Fruit fly (Drosophila melanogaster) whole organism, embryonic: ENCODE measurements around the gene beta4GalNAcTB.

Experiments
- Bgb ChIP-seq: fragments of 200-800 bp; sonication (Bioruptor generic); IDR thresholded peaks from 2 replicates; pipeline ENCODE4 v1.3.6; 2022; ENCODE audit warnings: missing biosample characterization, missing genetic modification characterization; ENCODE audit not compliant: partially characterized antibody
- CG10321 ChIP-seq: fragments of 200-800 bp; sonication (Bioruptor generic); IDR thresholded peaks from 2 replicates; pipeline ENCODE4 v1.3.6; 2022; ENCODE audit warnings: missing biosample characterization, missing genetic modification characterization
- CG17829 ChIP-seq: fragments of 200-800 bp; optimal IDR thresholded peaks from 2 replicates; lab custom pipeline; 2019; ENCODE audit warnings: missing biosample characterization, mild to moderate bottlenecking, missing genetic modification characterization, moderate library complexity
- CG18619 ChIP-seq: fragments of 200-800 bp; sonication (Bioruptor generic); optimal IDR thresholded peaks from 3 replicates; lab custom pipeline; 2017; ENCODE audit warnings: missing biosample characterization, mild to moderate bottlenecking, missing genetic modification characterization
- CG30431 ChIP-seq: fragments of 200-800 bp; sonication (Bioruptor generic); optimal IDR thresholded peaks from 2 replicates; lab custom pipeline; 2017; ENCODE audit warnings: missing biosample characterization, missing genetic modification characterization
- CG31365 ChIP-seq: fragments of 200-800 bp; sonication (Bioruptor generic); optimal IDR thresholded peaks from 2 replicates; lab custom pipeline; 2018; ENCODE audit warnings: missing biosample characterization, mild to moderate bottlenecking, missing genetic modification characterization
- CG34224 ChIP-seq: fragments of 200-800 bp; sonication (Bioruptor generic); IDR thresholded peaks from 3 replicates; pipeline ENCODE4 v1.3.6; 2022; ENCODE audit warnings: missing biosample characterization, missing genetic modification characterization; ENCODE audit not compliant: partially characterized antibody
- CG34376 ChIP-seq: fragments of 200-800 bp; sonication (Bioruptor generic); optimal IDR thresholded peaks from 2 replicates; lab custom pipeline; 2018; ENCODE audit warnings: missing biosample characterization, mild to moderate bottlenecking, missing genetic modification characterization
- CG4820 ChIP-seq: fragments of 200-800 bp; sonication (Bioruptor generic); optimal IDR thresholded peaks from 3 replicates; lab custom pipeline; 2016; ENCODE audit warnings: missing biosample characterization, missing genetic modification characterization
- CG5180 ChIP-seq: fragments of 200-800 bp; sonication (Bioruptor generic); optimal IDR thresholded peaks from 3 replicates; lab custom pipeline; 2017; ENCODE audit warnings: missing biosample characterization, missing genetic modification characterization, mild to moderate bottlenecking, moderate library complexity, missing genetic modification reagents
- CG6254 ChIP-seq: fragments of 200-800 bp; sonication (Bioruptor generic); optimal IDR thresholded peaks from 3 replicates; lab custom pipeline; 2017; ENCODE audit warnings: mild to moderate bottlenecking, missing biosample characterization, missing genetic modification reagents, missing genetic modification characterization
- CG6765 ChIP-seq: fragments of 200-800 bp; sonication (Bioruptor generic); optimal IDR thresholded peaks from 3 replicates; lab custom pipeline; 2017; ENCODE audit warnings: missing biosample characterization, mild to moderate bottlenecking, missing genetic modification characterization
- CG6813 ChIP-seq: fragments of 200-800 bp; sonication (Bioruptor generic); optimal IDR thresholded peaks from 2 replicates; lab custom pipeline; 2017; ENCODE audit warnings: missing biosample characterization, missing genetic modification characterization, mild to moderate bottlenecking, moderate library complexity, missing genetic modification reagents
- CG7271 ChIP-seq: fragments of 200-800 bp; sonication (Bioruptor generic); optimal IDR thresholded peaks from 2 replicates; lab custom pipeline; 2018; ENCODE audit warnings: missing biosample characterization, mild to moderate bottlenecking, missing genetic modification characterization, moderate library complexity
- CG8359 ChIP-seq: fragments of 200-800 bp; sonication (Bioruptor generic); optimal IDR thresholded peaks from 2 replicates; lab custom pipeline; 2017; ENCODE audit warnings: missing biosample characterization, mild to moderate bottlenecking, missing genetic modification characterization, borderline replicate concordance
- CG9215 ChIP-seq: fragments of 200-800 bp; sonication (Bioruptor generic); IDR thresholded peaks from 2 replicates; pipeline ENCODE4 v1.3.6; 2022; ENCODE audit warnings: missing biosample characterization, missing genetic modification characterization
- CG9876 ChIP-seq: fragments of 200-800 bp; sonication (Bioruptor generic); optimal IDR thresholded peaks from 2 replicates; lab custom pipeline; 2016; ENCODE audit warnings: missing biosample characterization, missing genetic modification characterization
- Dll ChIP-seq: fragments of 200-800 bp; sonication (Bioruptor generic); IDR thresholded peaks from 4 replicates; pipeline ENCODE4 v1.3.6; 2022; ENCODE audit warnings: missing biosample characterization, missing genetic modification characterization; ENCODE audit not compliant: partially characterized antibody
- HLH3B ChIP-seq: fragments of 200-800 bp; sonication (Bioruptor generic); IDR thresholded peaks from 2 replicates; pipeline ENCODE4 v1.3.6; 2022; ENCODE audit warnings: missing biosample characterization, missing genetic modification characterization
- Hey ChIP-seq: fragments of 200-800 bp; sonication (Bioruptor generic); optimal IDR thresholded peaks from 3 replicates; lab custom pipeline; 2018; ENCODE audit warnings: missing biosample characterization, mild to moderate bottlenecking, missing genetic modification characterization
- Hmr ChIP-seq: fragments of 200-800 bp; sonication (Bioruptor generic); optimal IDR thresholded peaks from 3 replicates; lab custom pipeline; 2017; ENCODE audit warnings: mild to moderate bottlenecking, missing biosample characterization, missing genetic modification reagents, missing genetic modification characterization
- MESR4 ChIP-seq: fragments of 200-800 bp; sonication (Bioruptor generic); optimal IDR thresholded peaks from 2 replicates; lab custom pipeline; 2018; ENCODE audit warnings: missing biosample characterization, mild to moderate bottlenecking, missing genetic modification characterization, moderate library complexity
- Meics ChIP-seq: fragments of 200-800 bp; sonication (Bioruptor generic); optimal IDR thresholded peaks from 2 replicates; lab custom pipeline; 2017; ENCODE audit warnings: missing biosample characterization, mild to moderate bottlenecking, missing genetic modification characterization
- NFAT ChIP-seq: fragments of 200-800 bp; sonication (Bioruptor generic); IDR thresholded peaks from 2 replicates; pipeline ENCODE4 v1.3.6; 2022; ENCODE audit warnings: missing biosample characterization, missing genetic modification characterization
- Nf-YB ChIP-seq: fragments of 200-800 bp; sonication (Bioruptor generic); optimal IDR thresholded peaks from 3 replicates; lab custom pipeline; 2019; ENCODE audit warnings: missing biosample characterization, mild to moderate bottlenecking, missing genetic modification characterization, moderate library complexity
- NfI ChIP-seq: fragments of 200-800 bp; sonication (Bioruptor generic); optimal IDR thresholded peaks from 3 replicates; lab custom pipeline; 2018; ENCODE audit warnings: missing biosample characterization, mild to moderate bottlenecking, missing genetic modification characterization, moderate library complexity
- Oli ChIP-seq: fragments of 200-800 bp; sonication (Bioruptor generic); optimal IDR thresholded peaks from 2 replicates; lab custom pipeline; 2018; ENCODE audit warnings: missing biosample characterization, mild to moderate bottlenecking, missing genetic modification characterization, moderate library complexity
- Six4 ChIP-seq: fragments of 200-800 bp; sonication (Bioruptor generic); optimal IDR thresholded peaks from 2 replicates; lab custom pipeline; 2016; ENCODE audit warnings: missing biosample characterization, missing genetic modification characterization
- Spps ChIP-seq: fragments of 200-800 bp; sonication (Bioruptor generic); optimal IDR thresholded peaks from 2 replicates; lab custom pipeline; 2018; ENCODE audit warnings: missing biosample characterization, mild to moderate bottlenecking, missing genetic modification characterization
- Taf1 ChIP-seq: fragments of 200-800 bp; sonication (Bioruptor generic); IDR thresholded peaks from 2 replicates; pipeline ENCODE4 v1.3.6; 2022; ENCODE audit warnings: missing biosample characterization, missing genetic modification characterization
- bbx ChIP-seq: fragments of 200-800 bp; sonication (Bioruptor generic); IDR thresholded peaks from 2 replicates; pipeline ENCODE4 v1.3.6; 2022; ENCODE audit warnings: missing biosample characterization, missing genetic modification characterization; ENCODE audit not compliant: partially characterized antibody
- bcd ChIP-seq: fragments of 200-800 bp; sonication (Bioruptor generic); optimal IDR thresholded peaks from 2 replicates; lab custom pipeline; 2017; ENCODE audit warnings: missing biosample characterization, mild to moderate bottlenecking, missing genetic modification characterization
- corto ChIP-seq: fragments of 200-800 bp; sonication (Bioruptor generic); optimal IDR thresholded peaks from 2 replicates; lab custom pipeline; 2016; ENCODE audit warnings: missing biosample characterization, mild to moderate bottlenecking, missing genetic modification characterization, moderate library complexity
- dmrt99B ChIP-seq: fragments of 200-800 bp; sonication (Bioruptor generic); optimal IDR thresholded peaks from 2 replicates; lab custom pipeline; 2018; ENCODE audit warnings: missing biosample characterization, mild to moderate bottlenecking, missing genetic modification characterization, moderate library complexity
- dpn ChIP-seq, 2 experiments: fragments of 200-800 bp; sonication (Bioruptor generic); optimal IDR thresholded peaks; 3 replicates each; lab custom pipeline; 2016; ENCODE audit warnings: missing biosample characterization in 2 of 2, missing genetic modification characterization in 2 of 2
- fd3F ChIP-seq: fragments of 200-800 bp; sonication (Bioruptor generic); optimal IDR thresholded peaks from 2 replicates; lab custom pipeline; 2018; ENCODE audit warnings: missing biosample characterization, mild to moderate bottlenecking, missing genetic modification characterization, moderate library complexity
- ftz-f1 ChIP-seq: fragments of 200-800 bp; sonication (Bioruptor generic); optimal IDR thresholded peaks from 2 replicates; lab custom pipeline; 2016; ENCODE audit warnings: missing biosample characterization, missing genetic modification characterization
- gem ChIP-seq: fragments of 200-800 bp; sonication (Bioruptor generic); optimal IDR thresholded peaks from 2 replicates; lab custom pipeline; 2019; ENCODE audit warnings: missing biosample characterization, mild to moderate bottlenecking, missing genetic modification characterization, moderate library complexity
- luna ChIP-seq: fragments of 200-800 bp; sonication (Bioruptor generic); optimal IDR thresholded peaks from 2 replicates; lab custom pipeline; 2016; ENCODE audit warnings: missing biosample characterization, missing genetic modification characterization
- org-1 ChIP-seq: fragments of 200-800 bp; sonication (Bioruptor generic); optimal IDR thresholded peaks from 2 replicates; lab custom pipeline; 2017; ENCODE audit warnings: missing biosample characterization, missing genetic modification characterization
- prd ChIP-seq, 3 experiments: fragments of >200 bp in 2 of 3; fragments of 200-800 bp in 1 of 3; sonication (Bioruptor generic) in 1 of 3; optimal IDR thresholded peaks in 2 of 3; IDR thresholded peaks in 1 of 3; 2 replicates in 2 of 3; 3 replicates in 1 of 3; pipeline versions ENCODE4 v1.3.6 to Lab custom; 2017 to 2022; ENCODE audit warnings: missing biosample characterization in 1 of 3, missing genetic modification characterization in 1 of 3
- pzg ChIP-seq: fragments of 200-800 bp; sonication (Bioruptor generic); optimal IDR thresholded peaks from 3 replicates; lab custom pipeline; 2018; ENCODE audit warnings: missing biosample characterization, mild to moderate bottlenecking, missing genetic modification characterization, moderate library complexity
- sima ChIP-seq: fragments of 200-800 bp; sonication (Bioruptor generic); optimal IDR thresholded peaks from 2 replicates; lab custom pipeline; 2016; ENCODE audit warnings: missing biosample characterization, missing genetic modification characterization
- sob ChIP-seq: fragments of 200-800 bp; sonication (Bioruptor generic); IDR thresholded peaks from 2 replicates; pipeline ENCODE4 v1.3.6; 2022; ENCODE audit warnings: missing biosample characterization, missing genetic modification characterization
- tll ChIP-seq, 2 experiments: fragments of 200-800 bp in 1 of 2; fragments of >200 bp in 1 of 2; sonication (Bioruptor generic) in 1 of 2; optimal IDR thresholded peaks; 2 replicates each; lab custom pipeline; 2017 to 2019; ENCODE audit warnings: missing biosample characterization in 2 of 2, missing genetic modification characterization in 2 of 2, mild to moderate bottlenecking in 1 of 2, moderate library complexity in 1 of 2
- trh ChIP-seq: fragments of 200-800 bp; sonication (Bioruptor generic); optimal IDR thresholded peaks from 2 replicates; lab custom pipeline; 2016; ENCODE audit warnings: missing biosample characterization, missing genetic modification characterization
- vvl ChIP-seq: fragments of 200-800 bp; sonication (Bioruptor generic); IDR thresholded peaks from 2 replicates; pipeline ENCODE4 v1.3.6; 2022; ENCODE audit warnings: missing biosample characterization, missing genetic modification characterization

Gene beta4GalNAcTB

DNA sequence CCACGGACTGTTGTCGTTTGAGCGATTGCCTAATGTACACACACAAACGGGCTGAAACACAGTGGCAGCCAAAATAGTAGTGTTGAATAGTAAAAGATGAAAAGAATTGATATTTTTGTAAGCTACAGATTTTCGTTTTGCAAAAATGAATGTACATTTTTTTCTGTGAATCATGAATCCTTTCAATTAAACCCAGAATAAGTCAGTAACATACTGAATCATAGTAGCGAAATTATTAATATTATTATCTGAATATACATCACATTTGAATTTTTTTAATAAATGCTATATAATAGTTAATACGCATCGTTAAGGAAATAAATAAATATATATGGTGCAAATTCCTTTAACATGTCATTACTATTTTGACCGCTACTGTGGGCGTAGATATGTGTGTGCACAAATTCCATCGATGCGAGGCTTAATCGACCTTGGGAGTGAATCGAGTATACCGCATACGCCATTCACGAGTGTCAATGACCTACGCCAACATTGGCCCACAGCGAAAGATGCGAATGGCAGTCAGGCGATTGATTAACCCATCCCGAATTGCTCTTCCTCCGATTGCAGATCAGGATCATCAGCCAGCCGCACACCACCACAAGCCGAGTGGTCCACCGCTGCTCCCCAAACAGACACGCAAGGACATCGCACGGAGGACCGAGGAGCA lies 6.9 kb upstream of the beta4GalNAcTB start (continued):
- TF ChIP-seq HLH3B (GFP tag; lab: Robert Waterston, UW): peak; percentile 46; the same call in 1 of the 2 replicates
- TF ChIP-seq CG9876 (GFP tag; lab: Kevin White, UChicago): no peak
- peak; percentile 47; the same call in 1 of the 2 replicates for TF ChIP-seq vvl (GFP tag; lab: Robert Waterston, UW)
- peak; percentile 12 for TF ChIP-seq CG34376 (GFP tag; lab: Kevin White, UChicago)
- TF ChIP-seq Hmr (GFP tag; lab: Kevin White, UChicago): no peak
- peak; percentile 23; the same call in 1 of the 2 replicates for TF ChIP-seq CG10321 (GFP tag; lab: Robert Waterston, UW)
- TF ChIP-seq Bgb (GFP tag; lab: Robert Waterston, UW): no peak
- peak; percentile 31 for TF ChIP-seq Six4 (GFP tag; lab: Kevin White, UChicago)
- no peak for TF ChIP-seq dmrt99B (tag; lab: Kevin White, UChicago)
- peak; percentile 68 for TF ChIP-seq NfI (GFP tag; lab: Kevin White, UChicago)
- TF ChIP-seq CG5180: no peak
- TF ChIP-seq Nf-YB (GFP tag; lab: Kevin White, UChicago): no peak
- no peak for TF ChIP-seq tll (GFP tag; optimal IDR thresholded peaks at IDR 0.05; lab: Kevin White, UChicago)
- no peak for TF ChIP-seq CG31365 (tag; lab: Kevin White, UChicago)
- no peak for TF ChIP-seq Hey
- peak; percentile 13 for TF ChIP-seq Spps
- TF ChIP-seq CG6813 (GFP tag; lab: Kevin White, UChicago): no peak
- no peak for TF ChIP-seq CG7271 (tag; lab: Kevin White, UChicago)
- no peak for TF ChIP-seq MESR4
- no peak for TF ChIP-seq prd (optimal IDR thresholded peaks at IDR 0.05; lab: Kevin White, UChicago)
- peak; percentile 42; the same call in 1 of the 3 replicates for TF ChIP-seq prd (GFP tag; IDR thresholded peaks at IDR 0.05; lab: Robert Waterston, UW)
- peak; percentile 88 for TF ChIP-seq gem (tag; lab: Kevin White, UChicago)
- TF ChIP-seq ftz-f1: peak; percentile 45
- peak; percentile 57 for TF ChIP-seq CG6765 (GFP tag; lab: Kevin White, UChicago)
- peak; percentile 12 for TF ChIP-seq CG30431
- no peak for TF ChIP-seq bcd (GFP tag; lab: Kevin White, UChicago)
- TF ChIP-seq CG9215: 0 out of 2 replicates have a peak, but pooled peaks have one; percentile 14
- TF ChIP-seq bbx: no peak
- TF ChIP-seq dpn (GFP tag; optimal IDR thresholded peaks at IDR 0.05; lab: Kevin White, UChicago): peak in 1 of 2 experiments; percentile 72
- TF ChIP-seq Meics (GFP tag; lab: Kevin White, UChicago): peak; percentile 78
- no peak for TF ChIP-seq luna
- TF ChIP-seq Oli: peak; percentile 80
- peak; percentile 80 for TF ChIP-seq CG17829
- TF ChIP-seq Dll (GFP tag; lab: Robert Waterston, UW): no peak
- no peak for TF ChIP-seq sima (GFP tag; lab: Kevin White, UChicago)
- TF ChIP-seq corto (GFP tag; lab: Kevin White, UChicago): peak; percentile 11
- 0 out of 2 replicates have a peak, but pooled peaks have one; percentile 36 for TF ChIP-seq sob
- TF ChIP-seq NFAT (GFP tag; lab: Robert Waterston, UW): no peak
- no peak for TF ChIP-seq CG8359 (GFP tag; lab: Kevin White, UChicago)
- peak; percentile 59 for TF ChIP-seq CG18619 (GFP tag; lab: Kevin White, UChicago)
- peak; percentile 58 for TF ChIP-seq CG4820
- TF ChIP-seq CG34224 (GFP tag; lab: Robert Waterston, UW): no peak
- no peak for TF ChIP-seq CG6254 (GFP tag; lab: Kevin White, UChicago)
- peak; percentile 72 for TF ChIP-seq org-1
- TF ChIP-seq Taf1 (GFP tag; lab: Robert Waterston, UW): no peak
- no peak for TF ChIP-seq trh (GFP tag; lab: Kevin White, UChicago)
- TF ChIP-seq pzg (GFP tag; lab: Kevin White, UChicago): no peak
- TF ChIP-seq fd3F: peak; percentile 57
